Fruit fly (Drosophila melanogaster) ovary, adult (tissue): ENCODE results near the gene MRG15.

Experiments used
- CG17801 ChIP-seq: fragments of 200-800 bp; optimal IDR thresholded peaks from 2 replicates; lab custom pipeline; 2019; ENCODE audit warnings: missing biosample characterization, mild to moderate bottlenecking, missing genetic modification characterization, moderate library complexity; ENCODE audit not compliant: partially characterized antibody

Gene MRG15

DNA sequence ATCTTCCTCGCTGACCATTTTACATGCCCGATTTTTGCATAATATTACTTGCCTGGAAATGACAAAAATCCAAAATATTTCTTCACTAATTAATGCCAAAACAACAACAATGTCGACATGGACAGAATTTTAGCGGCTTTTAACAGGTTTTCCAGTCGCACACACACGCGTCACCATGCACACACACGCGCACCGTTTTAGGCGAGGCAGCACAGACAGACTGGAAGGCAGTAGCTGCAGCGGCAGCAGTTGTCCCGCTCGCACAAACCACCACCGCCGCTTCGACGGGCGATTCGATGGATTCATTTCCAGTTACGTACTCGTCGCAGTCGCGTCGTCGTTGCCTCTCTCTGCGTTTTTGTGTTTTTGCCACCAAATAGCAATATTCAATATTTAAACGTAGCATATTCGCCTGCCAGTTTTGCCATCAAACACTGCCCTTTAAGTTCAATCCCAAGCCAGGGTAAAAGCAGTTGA, 12.8 kb upstream of the MRG15 start, which contains the start of gene CG45218:
CG45218 (minus strand) TSS at position 158 of the 477 bp plus-strand sequence.
- TF ChIP-seq CG17801 (GFP tag; lab: Kevin White, UChicago), result peak; percentile 68

DNA sequence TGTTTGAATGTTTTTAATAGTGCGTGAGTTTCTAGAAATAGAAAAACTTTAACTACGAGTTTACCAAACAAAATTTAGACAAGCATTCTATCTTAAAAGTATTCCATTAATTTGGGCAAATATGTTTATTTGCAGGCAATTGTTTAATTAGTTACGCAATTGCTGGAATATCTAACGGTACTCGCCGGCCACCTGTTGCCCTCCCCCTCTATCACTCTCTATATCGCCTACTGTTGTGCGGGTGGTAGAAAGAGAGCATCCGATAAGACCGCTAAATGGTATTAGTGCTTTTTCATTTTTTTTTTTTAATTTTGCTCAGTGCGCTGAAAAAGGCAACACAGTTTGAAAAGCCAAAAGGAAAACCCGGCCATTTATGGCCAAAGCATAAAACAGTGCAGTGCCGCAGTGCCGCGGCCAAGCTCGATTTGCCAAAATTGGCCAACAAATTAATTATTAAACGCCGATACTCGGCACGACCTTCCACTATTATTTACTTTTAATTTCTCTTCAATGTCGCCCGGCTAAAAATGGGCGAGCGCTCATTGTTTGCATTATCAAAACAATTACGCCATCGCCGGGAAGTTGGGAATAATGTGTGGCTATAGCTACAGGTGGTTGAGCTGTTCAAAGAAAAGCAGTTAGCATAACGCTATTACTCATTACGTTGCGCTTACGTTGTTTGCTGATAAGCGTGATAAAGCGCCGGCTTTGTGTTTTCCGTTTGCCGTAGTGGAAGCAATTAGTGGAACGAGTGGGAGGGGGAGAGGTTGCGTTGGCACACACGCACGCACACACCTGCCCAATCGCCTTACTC, 12.1 kb upstream of the MRG15 start:
- no peak for TF ChIP-seq CG17801 (GFP tag; lab: Kevin White, UChicago)

DNA sequence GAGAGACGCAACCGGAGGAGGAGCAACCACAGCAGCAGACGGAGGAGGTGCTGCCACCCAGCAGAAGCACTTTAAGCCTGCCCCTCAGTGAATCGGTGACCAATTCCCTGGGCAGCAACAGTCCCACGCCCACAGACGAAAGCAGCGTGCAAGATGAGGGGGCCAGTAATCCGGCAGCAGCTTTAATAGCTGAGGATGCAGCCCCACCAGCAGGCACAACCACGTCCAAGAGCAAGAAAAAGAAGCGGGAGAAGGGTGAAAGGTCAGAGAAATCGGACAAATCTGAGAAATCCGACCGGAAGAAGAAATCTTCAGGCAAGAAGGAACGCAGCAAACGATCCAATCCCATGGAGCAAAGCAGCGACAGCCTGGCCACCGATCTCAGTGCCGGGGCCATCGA, 10.9 kb upstream of the MRG15 start:
- TF ChIP-seq CG17801 (GFP tag; lab: Kevin White, UChicago), result no peak

DNA sequence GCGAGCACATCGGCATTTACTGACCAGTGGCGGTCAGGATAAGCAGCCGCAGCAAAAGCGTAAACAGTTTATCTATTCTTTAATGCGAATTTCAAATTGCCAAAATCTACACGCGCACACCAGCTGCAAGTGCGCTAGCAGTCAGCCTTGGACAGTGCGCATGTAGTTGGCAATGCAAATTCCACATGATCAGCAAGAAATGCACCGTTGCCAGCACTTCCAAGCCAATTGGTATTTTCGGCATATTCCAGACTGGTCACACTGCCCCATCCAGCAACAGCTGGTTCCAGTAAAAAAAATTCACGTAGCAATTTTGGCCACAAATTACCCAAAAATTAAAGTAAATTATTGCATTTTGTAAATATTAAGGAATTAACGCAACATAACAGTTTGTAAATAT, 9.9 kb upstream of the MRG15 start:
- peak; percentile 16 for TF ChIP-seq CG17801 (GFP tag; lab: Kevin White, UChicago)

DNA sequence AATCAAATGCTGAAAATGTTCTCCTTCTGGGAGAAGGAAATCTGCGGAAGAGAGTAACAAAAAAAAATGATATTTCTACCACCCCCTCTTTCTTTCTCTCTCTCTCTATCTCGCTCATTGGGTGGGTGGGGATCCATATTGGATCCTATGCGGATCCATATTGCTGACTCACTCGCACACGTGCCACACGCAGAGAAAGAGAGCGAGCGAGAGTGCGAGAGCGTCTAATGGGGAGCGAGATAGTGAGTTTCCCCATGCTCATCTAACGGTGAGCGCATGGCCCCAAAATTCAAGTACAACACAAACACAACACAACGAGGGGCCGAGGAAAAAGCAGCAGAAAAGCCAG, 8.8 kb upstream of the MRG15 start:
- TF ChIP-seq CG17801 (GFP tag; lab: Kevin White, UChicago), result no peak

DNA sequence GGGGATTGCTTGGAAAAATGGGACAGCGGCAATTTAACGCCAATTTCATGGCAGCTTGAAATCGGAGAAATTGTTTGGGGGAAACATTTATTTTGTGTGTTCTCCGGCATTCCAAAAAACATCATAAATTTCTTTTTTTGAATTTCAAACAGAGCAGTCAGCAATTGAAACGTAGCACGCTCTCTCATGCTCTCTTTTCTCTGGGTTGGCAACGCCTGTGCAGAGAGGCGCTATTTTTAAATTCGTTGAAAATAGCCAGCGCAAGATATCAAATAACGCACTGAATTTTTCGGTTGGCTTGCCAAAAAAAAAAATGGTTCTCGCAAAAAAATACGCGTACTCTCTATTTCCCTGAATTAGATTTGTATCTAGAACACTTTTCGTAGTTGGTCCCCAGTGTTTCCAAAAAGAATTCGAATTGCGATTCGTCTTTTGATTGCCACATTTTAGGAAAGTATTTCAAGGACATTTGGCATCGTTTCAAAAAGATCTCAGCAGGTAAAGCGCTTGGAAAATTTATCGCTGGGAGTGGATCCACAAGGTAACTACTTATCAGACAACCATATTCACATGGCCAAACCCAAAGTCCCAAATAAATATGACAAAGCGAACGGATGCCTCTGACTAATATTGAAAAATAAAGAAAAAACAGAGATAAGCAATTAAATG, 8.2 kb upstream of the MRG15 start:
- no peak for TF ChIP-seq CG17801 (GFP tag; lab: Kevin White, UChicago)

DNA sequence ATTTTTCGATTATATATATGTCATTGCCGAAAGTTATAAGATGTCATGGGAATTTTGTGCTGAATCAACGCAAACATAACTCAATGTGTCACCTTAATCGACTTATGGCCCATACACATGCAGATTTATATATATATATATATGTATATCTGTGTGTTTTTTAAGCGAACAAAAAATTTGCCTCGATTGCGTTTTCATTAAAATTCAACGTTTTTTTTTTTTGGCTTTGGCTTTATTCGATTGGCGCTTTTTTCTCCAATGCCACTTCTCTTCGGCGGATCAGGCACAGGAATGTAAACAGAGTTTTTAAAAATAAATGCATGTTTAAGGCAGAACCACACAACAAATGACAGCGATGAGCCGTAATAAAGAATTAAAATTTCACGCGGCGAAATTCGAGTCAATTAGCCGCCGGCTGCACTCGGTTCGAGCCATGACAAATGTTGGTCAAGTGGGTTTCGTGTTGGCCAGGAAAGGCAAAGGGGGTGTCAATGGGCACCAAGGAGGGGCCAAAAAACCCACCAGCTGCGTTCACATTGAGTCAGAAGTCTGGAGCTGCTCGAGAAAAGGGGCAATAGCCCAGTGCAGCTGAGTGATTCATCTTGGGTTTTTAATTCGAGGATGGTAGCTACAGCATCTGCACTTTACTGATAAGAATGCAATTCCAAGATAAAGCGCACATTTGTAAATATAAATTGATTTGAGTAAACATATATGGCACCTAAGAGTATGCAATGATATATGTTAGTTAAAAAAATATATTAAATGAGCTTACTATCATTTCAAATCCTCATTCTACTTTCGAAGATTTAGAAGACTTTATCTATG, 5.3 kb upstream of the MRG15 start:
- no peak for TF ChIP-seq CG17801 (GFP tag; lab: Kevin White, UChicago)

DNA sequence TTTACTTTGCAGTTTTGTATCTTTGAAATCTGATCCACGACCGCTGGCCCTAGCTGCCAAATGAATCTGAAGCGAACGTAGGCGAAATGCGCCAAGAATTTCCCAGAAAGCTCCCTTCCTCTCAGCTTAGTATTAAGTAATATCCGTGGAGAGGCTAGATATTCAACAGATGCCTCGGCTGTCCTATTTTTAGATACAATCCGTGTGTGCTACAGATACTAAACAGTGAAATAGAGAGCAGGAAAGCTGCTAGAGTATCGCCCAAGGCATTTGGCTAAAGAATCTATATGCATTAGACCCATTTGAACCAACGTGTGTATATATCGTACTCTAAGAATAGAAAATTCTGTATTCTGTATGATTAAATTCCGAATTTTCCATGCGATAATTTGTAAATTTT, 4.4 kb upstream of the MRG15 start:
- no peak for TF ChIP-seq CG17801 (GFP tag; lab: Kevin White, UChicago)

DNA sequence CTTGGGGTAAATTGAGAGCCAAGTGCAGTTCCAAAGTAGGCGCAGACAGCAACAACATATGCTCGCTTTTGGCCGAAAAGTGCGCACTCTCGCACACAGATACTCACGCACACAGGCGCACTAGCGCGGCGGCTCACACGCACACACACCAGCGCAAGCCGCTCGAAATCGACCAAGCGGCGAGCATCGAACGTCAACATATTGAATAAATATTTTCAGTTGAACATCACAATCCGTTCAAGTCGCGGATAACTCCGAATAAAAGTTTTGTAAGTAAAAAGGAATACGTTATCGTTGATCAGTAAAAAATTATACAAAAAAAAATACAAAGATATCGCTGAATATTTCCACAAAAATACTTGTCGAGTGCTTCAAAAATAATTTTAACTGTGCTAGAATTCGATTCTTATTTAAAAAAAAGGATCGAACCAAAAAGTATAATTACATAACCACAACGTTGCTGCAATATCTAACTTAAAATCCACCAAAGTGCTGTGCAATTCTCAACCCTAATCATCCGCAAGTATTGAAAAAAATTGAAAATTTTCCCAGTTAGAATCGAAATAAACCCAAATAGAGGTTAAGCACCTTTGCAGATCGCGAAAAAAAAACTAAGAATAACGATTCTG, 3.5 kb upstream of the MRG15 start:
- no peak for TF ChIP-seq CG17801 (GFP tag; lab: Kevin White, UChicago)

DNA sequence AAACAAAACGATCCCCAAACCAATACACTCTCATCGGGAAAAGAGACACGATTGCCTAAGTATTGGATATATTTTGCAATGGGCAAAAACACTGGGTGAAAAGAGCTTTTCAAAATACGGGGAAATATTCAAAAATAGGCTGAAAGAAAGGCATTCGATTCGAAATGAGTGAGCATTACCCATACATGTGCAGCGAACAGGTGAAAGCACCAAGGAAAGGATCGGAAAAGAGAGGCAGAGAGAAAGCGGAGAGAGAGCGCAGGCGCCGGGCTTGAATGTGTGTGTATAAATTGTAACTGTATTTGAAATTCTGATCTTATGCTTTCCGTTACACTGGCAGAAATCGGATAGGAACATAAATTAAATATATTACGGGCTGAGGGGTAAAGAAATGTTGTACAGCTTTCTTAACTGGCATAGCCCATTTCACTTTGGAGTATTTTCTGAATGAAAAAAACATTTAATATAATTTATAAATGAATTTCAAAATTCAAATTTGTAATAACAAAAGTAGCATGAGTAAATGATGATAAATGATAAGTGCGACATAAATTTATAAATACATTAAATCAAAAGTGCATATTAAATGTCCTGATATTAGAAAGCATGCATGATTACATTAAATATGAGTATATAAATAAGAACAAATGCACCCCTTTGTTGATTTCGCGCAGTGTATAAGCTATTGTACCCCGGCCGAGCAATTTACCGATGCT, 2.9 kb upstream of the MRG15 start:
- TF ChIP-seq CG17801 (GFP tag; lab: Kevin White, UChicago), result peak; percentile 25

DNA sequence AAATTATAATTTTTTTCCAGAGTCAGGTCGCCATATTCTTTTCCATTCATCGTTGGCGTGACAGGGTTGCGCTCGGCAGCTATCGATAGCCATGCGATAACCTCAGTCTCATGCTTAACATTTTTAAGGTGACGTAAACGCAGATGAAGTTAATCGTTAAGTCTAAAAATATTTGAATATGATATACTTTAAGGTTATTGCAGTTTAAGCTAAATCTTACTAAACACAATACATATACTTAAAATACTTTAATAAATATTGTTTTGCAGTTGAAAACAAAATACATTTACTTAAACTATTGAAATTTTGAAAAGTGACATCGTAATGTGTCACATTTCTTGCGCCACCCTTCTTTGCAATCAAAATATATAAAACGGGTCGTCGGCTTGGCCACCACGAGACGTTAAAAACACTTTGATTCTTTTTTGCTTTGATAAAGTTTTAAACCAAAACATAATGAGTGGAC, 2.7 kb downstream of the MRG15 start, which contains the start of the genes Cp190 and CG4338:
Cp190 (minus strand) TSS at position 84 of the 466 bp plus-strand sequence.
CG4338 (plus strand) TSS at position 365 of the 466 bp plus-strand sequence.
- peak; percentile 99 for TF ChIP-seq CG17801 (GFP tag; lab: Kevin White, UChicago)

DNA sequence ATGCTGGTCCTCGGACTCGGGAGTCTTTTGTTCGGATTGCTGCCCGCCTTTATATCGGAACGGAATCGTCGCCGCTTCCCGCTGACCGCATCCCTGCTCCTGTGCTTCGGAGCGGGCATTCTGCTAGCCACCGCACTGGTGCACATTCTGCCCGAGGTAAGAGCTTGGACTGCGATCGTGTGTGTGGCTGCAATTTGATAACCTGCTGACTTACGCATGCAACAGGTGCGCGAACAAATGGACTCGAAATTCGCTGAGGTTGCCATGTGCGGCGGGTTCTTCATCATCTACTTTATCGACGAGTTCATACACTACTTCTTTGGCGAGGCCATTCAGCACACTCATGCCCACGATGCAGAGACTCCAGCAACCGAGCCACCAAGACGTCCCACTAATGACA, 9.1 kb downstream of the MRG15 start:
- no peak for TF ChIP-seq CG17801 (GFP tag; lab: Kevin White, UChicago)

DNA sequence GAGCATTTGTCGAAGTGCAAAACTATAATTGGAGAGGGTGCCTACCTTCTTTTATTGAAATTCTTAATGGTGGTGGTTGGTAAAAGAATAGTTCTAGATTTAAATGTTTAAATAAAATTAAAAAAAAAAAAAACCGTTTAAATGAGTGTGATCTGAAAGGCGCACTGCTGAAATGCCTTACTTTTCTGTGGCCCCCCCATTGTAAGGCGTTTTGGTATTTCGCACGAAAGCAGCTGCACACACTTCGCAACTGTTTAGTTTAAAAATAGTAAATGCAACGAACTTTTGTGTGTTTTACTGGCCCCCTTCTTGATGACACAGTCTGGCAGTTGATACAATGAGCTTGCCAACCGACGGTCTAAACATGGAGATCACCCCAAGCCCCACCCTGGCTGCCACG, 9.5 kb downstream of the MRG15 start, which contains the start of the genes CG14864 and Zip88E:
CG14864 (minus strand) TSS at position 113 of the 400 bp plus-strand sequence.
Zip88E (plus strand) TSS at position 237 of the 400 bp plus-strand sequence.
- peak; percentile 21 for TF ChIP-seq CG17801 (GFP tag; lab: Kevin White, UChicago)
